Fruit fly (Drosophila melanogaster): ENCODE data around the gene Cyp28d1.

dm6 chr2L:5210946-5211345 lies 686 bp downstream of the Cyp28d1 start:
- TF ChIP-seq fu2 (GFP tag; optimal IDR thresholded peaks at IDR 0.05), result no peak
- peak; percentile 81 for TF ChIP-seq sug (tag; optimal IDR thresholded peaks at IDR 0.05)
- TF ChIP-seq Lpt (GFP tag; optimal IDR thresholded peaks at IDR 0.05), result no peak
- no peak for TF ChIP-seq E2f1 (GFP tag; IDR thresholded peaks at IDR 0.05)
- no peak for TF ChIP-seq HLH3B (GFP tag; IDR thresholded peaks at IDR 0.05)
- no peak for TF ChIP-seq CoRest (tag; optimal IDR thresholded peaks at IDR 0.05)
- no peak for TF ChIP-seq phol (tag; optimal IDR thresholded peaks at IDR 0.05)
- no peak for TF ChIP-seq h (optimal IDR thresholded peaks at IDR 0.05)
- no peak for TF ChIP-seq chn (GFP tag; optimal IDR thresholded peaks at IDR 0.05)
- TF ChIP-seq CG6854 (GFP tag; optimal IDR thresholded peaks at IDR 0.05), result no peak
- no peak for TF ChIP-seq Aef1 (GFP tag; IDR thresholded peaks at IDR 0.05)

All from whole organism, embryonic.